Worm (Caenorhabditis elegans) whole organism, L4/young adult: Measurements from ENCODE around the gene F26A1.4.

Source experiments
- W03F9.2 ChIP-seq: fragments of 150-350 bp; optimal IDR thresholded peaks from 2 replicates; lab custom pipeline; 2014; ENCODE audit warnings: missing biosample characterization, missing genetic modification characterization
- him-1 ChIP-seq: sonication (generic microtip); optimal IDR thresholded peaks from 2 replicates; lab custom pipeline; 2016; ENCODE audit warnings: missing genotype, missing genetic modification reagents, missing genetic modification characterization, missing compliant biosample characterization

ce11 chrIII:4778003-4778402 is 39.3 kb upstream of the F26A1.4 start, which contains the start of gene B0393.7:
- no peak for TF ChIP-seq W03F9.2 (tag; lab: Kevin White, UChicago)
- no peak for TF ChIP-seq him-1
